Fruit fly (Drosophila melanogaster) whole organism, embryonic: Measurements from ENCODE around the gene CG1943.
A peak's percentile ranks its signal among the peaks of the same experiment; 100 is the strongest.

ENCODE experiments used
- Ada2b ChIP-seq: fragments of 200-800 bp; sonication (Bioruptor generic); IDR thresholded peaks from 2 replicates; pipeline ENCODE4 v1.3.6; 2022; ENCODE audit warnings: missing biosample characterization, missing genetic modification characterization
- C15 ChIP-seq: fragments of 200-800 bp; sonication (Bioruptor generic); IDR thresholded peaks from 3 replicates; pipeline ENCODE4 v1.3.6; 2022; ENCODE audit warnings: missing biosample characterization, missing genetic modification characterization
- CG10462 ChIP-seq: fragments of 200-800 bp; sonication (Bioruptor generic); optimal IDR thresholded peaks from 2 replicates; lab custom pipeline; 2016; ENCODE audit warnings: missing biosample characterization, missing genetic modification characterization
- CG11504 ChIP-seq: fragments of 200-800 bp; sonication (Bioruptor generic); optimal IDR thresholded peaks from 3 replicates; lab custom pipeline; 2019; ENCODE audit warnings: missing biosample characterization, mild to moderate bottlenecking, missing genetic modification characterization, moderate library complexity
- CG11560 ChIP-seq: fragments of 200-800 bp; sonication (Bioruptor generic); IDR thresholded peaks from 3 replicates; pipeline ENCODE4 v1.3.6; 2022; ENCODE audit warnings: missing biosample characterization, missing genetic modification characterization
- CG13287 ChIP-seq: fragments of 200-800 bp; sonication (Bioruptor generic); IDR thresholded peaks from 2 replicates; pipeline ENCODE4 v1.3.6; 2022; ENCODE audit warnings: missing biosample characterization, missing genetic modification characterization; ENCODE audit not compliant: partially characterized antibody
- CG13624 ChIP-seq: fragments of 200-800 bp; sonication (Bioruptor generic); optimal IDR thresholded peaks from 2 replicates; lab custom pipeline; 2016; ENCODE audit warnings: missing biosample characterization, missing genetic modification characterization
- CG13894 ChIP-seq: fragments of 200-800 bp; sonication (Bioruptor generic); optimal IDR thresholded peaks from 3 replicates; lab custom pipeline; 2018; ENCODE audit warnings: missing biosample characterization, mild to moderate bottlenecking, missing genetic modification characterization, moderate library complexity
- CG15479 ChIP-seq: fragments of 200-800 bp; sonication (Bioruptor generic); optimal IDR thresholded peaks from 3 replicates; lab custom pipeline; 2019; ENCODE audit warnings: missing biosample characterization, mild to moderate bottlenecking, missing genetic modification characterization, moderate library complexity
- CG2712 ChIP-seq: fragments of 200-800 bp; optimal IDR thresholded peaks from 3 replicates; lab custom pipeline; 2019; ENCODE audit warnings: missing biosample characterization, mild to moderate bottlenecking, missing genetic modification characterization, moderate library complexity
- CG3065 ChIP-seq: fragments of 200-800 bp; sonication (Bioruptor generic); optimal IDR thresholded peaks from 2 replicates; lab custom pipeline; 2016; ENCODE audit warnings: missing biosample characterization, missing genetic modification characterization
- CG31388 ChIP-seq: fragments of 200-800 bp; sonication (Bioruptor generic); optimal IDR thresholded peaks from 2 replicates; lab custom pipeline; 2016; ENCODE audit warnings: missing biosample characterization, missing genetic modification characterization
- CG31441 ChIP-seq: fragments of 200-800 bp; sonication (Bioruptor generic); IDR thresholded peaks from 2 replicates; pipeline ENCODE4 v1.3.6; 2022; ENCODE audit warnings: missing biosample characterization, missing genetic modification characterization
- CG3847 ChIP-seq: fragments of 200-800 bp; sonication (Bioruptor generic); IDR thresholded peaks from 2 replicates; pipeline ENCODE4 v1.3.6; 2022; ENCODE audit warnings: missing biosample characterization, missing genetic modification characterization
- CG4404 ChIP-seq: fragments of 200-800 bp; sonication (Bioruptor generic); IDR thresholded peaks from 2 replicates; pipeline ENCODE4 v1.3.6; 2022; ENCODE audit warnings: missing biosample characterization, missing genetic modification characterization
- CG4730 ChIP-seq: fragments of 200-800 bp; sonication (Bioruptor generic); IDR thresholded peaks from 2 replicates; pipeline ENCODE4 v1.3.6; 2022; ENCODE audit warnings: missing biosample characterization, missing genetic modification characterization
- CG6765 ChIP-seq: fragments of 200-800 bp; sonication (Bioruptor generic); optimal IDR thresholded peaks from 3 replicates; lab custom pipeline; 2017; ENCODE audit warnings: missing biosample characterization, mild to moderate bottlenecking, missing genetic modification characterization
- CG8089 ChIP-seq: fragments of 200-800 bp; sonication (Bioruptor generic); optimal IDR thresholded peaks from 3 replicates; lab custom pipeline; 2016; ENCODE audit warnings: missing biosample characterization, missing genetic modification characterization
- CG8359 ChIP-seq: fragments of 200-800 bp; sonication (Bioruptor generic); optimal IDR thresholded peaks from 2 replicates; lab custom pipeline; 2017; ENCODE audit warnings: missing biosample characterization, mild to moderate bottlenecking, missing genetic modification characterization, borderline replicate concordance
- CG8388 ChIP-seq: fragments of 200-800 bp; sonication (Bioruptor generic); optimal IDR thresholded peaks from 2 replicates; lab custom pipeline; 2019; ENCODE audit warnings: missing biosample characterization, mild to moderate bottlenecking, missing genetic modification characterization, moderate library complexity
- Ets97D ChIP-seq: fragments of 200-800 bp; sonication (Bioruptor generic); optimal IDR thresholded peaks from 3 replicates; lab custom pipeline; 2016; ENCODE audit warnings: missing biosample characterization, missing genetic modification characterization
- Hmx ChIP-seq: fragments of 200-800 bp; sonication (Bioruptor generic); optimal IDR thresholded peaks from 2 replicates; lab custom pipeline; 2016; ENCODE audit warnings: missing biosample characterization, missing genetic modification characterization
- Hr51 ChIP-seq, 2 experiments: fragments of 200-800 bp; sonication (Bioruptor generic); optimal IDR thresholded peaks; 2 replicates in 1 of 2; 3 replicates in 1 of 2; lab custom pipeline; 2016 to 2018; ENCODE audit warnings: missing biosample characterization in 2 of 2, missing genetic modification characterization in 2 of 2, mild to moderate bottlenecking in 1 of 2, moderate library complexity in 1 of 2
- Hr78 ChIP-seq, 2 experiments: fragments of 200-800 bp in 1 of 2; fragments of >200 bp in 1 of 2; sonication (Bioruptor generic) in 1 of 2; optimal IDR thresholded peaks; 2 replicates each; lab custom pipeline; 2017 to 2019; ENCODE audit warnings: missing biosample characterization in 2 of 2, missing genetic modification characterization in 2 of 2, mild to moderate bottlenecking in 1 of 2, moderate library complexity in 1 of 2
- Lim3 ChIP-seq: fragments of 200-800 bp; sonication (Bioruptor generic); IDR thresholded peaks from 2 replicates; pipeline ENCODE4 v1.3.6; 2022; ENCODE audit warnings: missing biosample characterization, missing genetic modification characterization
- MBD-R2 ChIP-seq: fragments of 200-800 bp; sonication (Bioruptor generic); IDR thresholded peaks from 2 replicates; pipeline ENCODE4 v1.3.6; 2022; ENCODE audit warnings: missing biosample characterization, missing genetic modification characterization
- Mad ChIP-seq: fragments of 200-800 bp; sonication (Bioruptor generic); optimal IDR thresholded peaks from 2 replicates; lab custom pipeline; 2016; ENCODE audit warnings: missing biosample characterization, missing genetic modification characterization
- NfI ChIP-seq: fragments of 200-800 bp; sonication (Bioruptor generic); optimal IDR thresholded peaks from 3 replicates; lab custom pipeline; 2018; ENCODE audit warnings: missing biosample characterization, mild to moderate bottlenecking, missing genetic modification characterization, moderate library complexity
- Oli ChIP-seq: fragments of 200-800 bp; sonication (Bioruptor generic); optimal IDR thresholded peaks from 2 replicates; lab custom pipeline; 2018; ENCODE audit warnings: missing biosample characterization, mild to moderate bottlenecking, missing genetic modification characterization, moderate library complexity
- Ptx1 ChIP-seq: fragments of 200-800 bp; sonication (Bioruptor generic); IDR thresholded peaks from 2 replicates; pipeline ENCODE4 v1.3.6; 2022; ENCODE audit warnings: missing biosample characterization, missing genetic modification characterization
- Ravus ChIP-seq: fragments of 200-800 bp; sonication (Bioruptor generic); IDR thresholded peaks from 2 replicates; pipeline ENCODE4 v1.3.6; 2022; ENCODE audit warnings: missing biosample characterization, missing genetic modification characterization
- Stat92E ChIP-seq, 3 experiments: fragments of >200 bp in 2 of 3; fragments of 200-800 bp in 1 of 3; sonication (Bioruptor generic) in 1 of 3; optimal IDR thresholded peaks; 2 replicates each; lab custom pipeline; 2017 to 2019; ENCODE audit warnings: missing biosample characterization in 3 of 3, missing genetic modification characterization in 3 of 3, mild to moderate bottlenecking in 1 of 3, moderate library complexity in 1 of 3
- ap ChIP-seq: fragments of 200-800 bp; sonication (Bioruptor generic); IDR thresholded peaks from 2 replicates; pipeline ENCODE4 v1.3.6; 2022; ENCODE audit warnings: missing biosample characterization, missing genetic modification characterization
- bbx ChIP-seq: fragments of 200-800 bp; sonication (Bioruptor generic); IDR thresholded peaks from 2 replicates; pipeline ENCODE4 v1.3.6; 2022; ENCODE audit warnings: missing biosample characterization, missing genetic modification characterization; ENCODE audit not compliant: partially characterized antibody
- da ChIP-seq: fragments of 200-800 bp; sonication (Bioruptor generic); optimal IDR thresholded peaks from 2 replicates; lab custom pipeline; 2016; ENCODE audit warnings: missing biosample characterization, missing genetic modification characterization
- dmrt11E ChIP-seq: fragments of 200-800 bp; sonication (Bioruptor generic); optimal IDR thresholded peaks from 3 replicates; lab custom pipeline; 2018; ENCODE audit warnings: missing biosample characterization, mild to moderate bottlenecking, missing genetic modification characterization, moderate library complexity
- ftz-f1 ChIP-seq: fragments of 200-800 bp; sonication (Bioruptor generic); optimal IDR thresholded peaks from 2 replicates; lab custom pipeline; 2016; ENCODE audit warnings: missing biosample characterization, missing genetic modification characterization
- gfzf ChIP-seq: fragments of 200-800 bp; sonication (Bioruptor generic); optimal IDR thresholded peaks from 2 replicates; lab custom pipeline; 2016; ENCODE audit warnings: missing biosample characterization, mild to moderate bottlenecking, missing genetic modification characterization, moderate library complexity
- klu ChIP-seq: fragments of 200-800 bp; sonication (Bioruptor generic); IDR thresholded peaks from 2 replicates; pipeline ENCODE4 v1.3.6; 2022; ENCODE audit warnings: missing biosample characterization, missing genetic modification characterization
- pfk ChIP-seq: fragments of 200-800 bp; sonication (Bioruptor generic); optimal IDR thresholded peaks from 2 replicates; lab custom pipeline; 2018; ENCODE audit warnings: missing biosample characterization, mild to moderate bottlenecking, missing genetic modification characterization, moderate library complexity
- pros ChIP-seq: fragments of 200-800 bp; sonication (Bioruptor generic); optimal IDR thresholded peaks from 3 replicates; lab custom pipeline; 2019; ENCODE audit warnings: missing biosample characterization, mild to moderate bottlenecking, missing genetic modification characterization, moderate library complexity
- pum ChIP-seq: fragments of 200-800 bp; sonication (Bioruptor generic); optimal IDR thresholded peaks from 2 replicates; lab custom pipeline; 2016; ENCODE audit warnings: missing biosample characterization, missing genetic modification characterization
- ranshi ChIP-seq: fragments of 200-800 bp; sonication (Bioruptor generic); IDR thresholded peaks from 2 replicates; pipeline ENCODE4 v1.3.6; 2022; ENCODE audit warnings: missing biosample characterization, missing genetic modification characterization
- rib ChIP-seq: fragments of 200-800 bp; sonication (Bioruptor generic); IDR thresholded peaks from 2 replicates; pipeline ENCODE4 v1.3.6; 2022; ENCODE audit warnings: missing biosample characterization, missing genetic modification characterization
- row ChIP-seq: fragments of 200-800 bp; sonication (Bioruptor generic); IDR thresholded peaks from 3 replicates; pipeline ENCODE4 v1.3.6; 2022; ENCODE audit warnings: missing biosample characterization, missing genetic modification characterization
- schlank ChIP-seq: fragments of 200-800 bp; sonication (Bioruptor generic); optimal IDR thresholded peaks from 2 replicates; lab custom pipeline; 2018; ENCODE audit warnings: missing biosample characterization, mild to moderate bottlenecking, missing genetic modification characterization
- sens-2 ChIP-seq: fragments of 200-800 bp; sonication (Bioruptor generic); IDR thresholded peaks from 2 replicates; pipeline ENCODE4 v1.3.6; 2022; ENCODE audit warnings: missing biosample characterization, missing genetic modification characterization
- sima ChIP-seq: fragments of 200-800 bp; sonication (Bioruptor generic); optimal IDR thresholded peaks from 2 replicates; lab custom pipeline; 2016; ENCODE audit warnings: missing biosample characterization, missing genetic modification characterization

Gene CG1943

dm6 chr3R:7086377-7087200 is 11.9 kb downstream of the CG1943 start, which contains the start of gene alphaTub84B (continued):
- TF ChIP-seq CG6765 (GFP tag; lab: Kevin White, UChicago) (peak; percentile 74), ranshi (GFP tag; lab: Robert Waterston, UW) (peak; percentile 44; the same call in 1 of the 2 replicates), bbx (peak; percentile 69), CG13894 (tag; lab: Kevin White, UChicago) (peak; percentile 84), schlank (tag; lab: Kevin White, UChicago) (peak; percentile 22), Stat92E (GFP tag; optimal IDR thresholded peaks at IDR 0.05; lab: Kevin White, UChicago) (peak in 1 of 3 experiments; percentile 96), klu (GFP tag; lab: Robert Waterston, UW) (no peak), dmrt11E (peak; percentile 16), pum (GFP tag; lab: Kevin White, UChicago) (peak; percentile 9), Ptx1 (GFP tag; lab: Robert Waterston, UW) (0 out of 2 replicates have a peak, but pooled peaks have one; percentile 16), gfzf (GFP tag; lab: Kevin White, UChicago) (peak; percentile 97), CG3847 (peak; percentile 62), CG8388 (GFP tag; lab: Kevin White, UChicago) (peak; percentile 47), CG4404 (GFP tag; lab: Robert Waterston, UW) (no peak), CG4730 (GFP tag; lab: Robert Waterston, UW) (no peak), CG2712 (tag; lab: Kevin White, UChicago) (peak; percentile 56), Hmx (GFP tag; lab: Kevin White, UChicago) (no peak), CG31441 (GFP tag; lab: Robert Waterston, UW) (peak; percentile 50; the same call in 1 of the 2 replicates), rib (GFP tag; lab: Robert Waterston, UW) (peak; percentile 74), CG3065 (no peak), sens-2 (GFP tag; lab: Robert Waterston, UW) (0 out of 2 replicates have a peak, but pooled peaks have one; percentile 31), da (GFP tag; lab: Kevin White, UChicago) (peak; percentile 14), Ada2b (GFP tag; lab: Robert Waterston, UW) (no peak), CG13624 (GFP tag; lab: Kevin White, UChicago) (peak; percentile 87), CG31388 (GFP tag; lab: Kevin White, UChicago) (no peak), CG8089 (GFP tag; lab: Kevin White, UChicago) (peak; percentile 72), sima (GFP tag; lab: Kevin White, UChicago) (no peak), NfI (peak; percentile 49), Lim3 (no peak), C15 (GFP tag; lab: Robert Waterston, UW) (peak; percentile 28; the same call in 1 of the 3 replicates), pfk (GFP tag; lab: Kevin White, UChicago) (peak; percentile 57), Hr51 (GFP tag; optimal IDR thresholded peaks at IDR 0.05; lab: Kevin White, UChicago) (peak; percentile 20 to 83), CG15479 (GFP tag; lab: Kevin White, UChicago) (no peak), Oli (tag; lab: Kevin White, UChicago) (peak; percentile 20), Ravus (GFP tag; lab: Robert Waterston, UW) (no peak), Ets97D (GFP tag; lab: Kevin White, UChicago) (peak; percentile 62), ap (no peak), CG8359 (GFP tag; lab: Kevin White, UChicago) (no peak), CG13287 (GFP tag; lab: Robert Waterston, UW) (peak; percentile 60), Hr78 (GFP tag; optimal IDR thresholded peaks at IDR 0.05; lab: Kevin White, UChicago) (no peak), ftz-f1 (GFP tag; lab: Kevin White, UChicago) (peak; percentile 75), MBD-R2 (GFP tag; lab: Robert Waterston, UW) (peak; percentile 49), Mad (peak; percentile 66), CG10462 (no peak), row (GFP tag; lab: Robert Waterston, UW) (peak; percentile 28; the same call in 2 of the 3 replicates), CG11560 (no peak; the same call in 2 of the 3 replicates), CG11504 (tag; lab: Kevin White, UChicago) (peak; percentile 48), pros (GFP tag; lab: Kevin White, UChicago) (peak; percentile 33)
